Fruit fly (Drosophila melanogaster) whole organism, embryonic: ENCODE data around the gene CG10804.
A peak's percentile ranks its signal among the peaks of the same experiment; 100 is the strongest.

Source experiments
- Abd-B ChIP-seq: fragments of 200-800 bp; sonication (Bioruptor generic); optimal IDR thresholded peaks from 2 replicates; lab custom pipeline; 2018; ENCODE audit warnings: missing biosample characterization, mild to moderate bottlenecking, missing genetic modification characterization, moderate library complexity
- Aef1 ChIP-seq: fragments of 200-800 bp; sonication (Bioruptor generic); IDR thresholded peaks from 3 replicates; pipeline ENCODE4 v1.3.6; 2022; ENCODE audit warnings: missing biosample characterization, missing genetic modification characterization
- CG10209 ChIP-seq: fragments of 200-800 bp; sonication (Bioruptor generic); optimal IDR thresholded peaks from 3 replicates; lab custom pipeline; 2017; ENCODE audit warnings: missing biosample characterization, mild to moderate bottlenecking, missing genetic modification characterization, missing genetic modification reagents
- CG10979 ChIP-seq: fragments of 200-800 bp; sonication (Bioruptor generic); optimal IDR thresholded peaks from 2 replicates; lab custom pipeline; 2018; ENCODE audit warnings: missing biosample characterization, mild to moderate bottlenecking, missing genetic modification characterization, moderate library complexity
- CG11504 ChIP-seq: fragments of 200-800 bp; sonication (Bioruptor generic); optimal IDR thresholded peaks from 3 replicates; lab custom pipeline; 2019; ENCODE audit warnings: missing biosample characterization, mild to moderate bottlenecking, missing genetic modification characterization, moderate library complexity
- CG11695 ChIP-seq: fragments of 200-800 bp; sonication (Bioruptor generic); IDR thresholded peaks from 3 replicates; pipeline ENCODE4 v1.3.6; 2022; ENCODE audit warnings: missing biosample characterization, missing genetic modification characterization
- CG12155 ChIP-seq: fragments of 200-800 bp; sonication (Bioruptor generic); optimal IDR thresholded peaks from 3 replicates; lab custom pipeline; 2016; ENCODE audit warnings: missing biosample characterization, missing genetic modification characterization
- CG12391 ChIP-seq: fragments of 200-800 bp; sonication (Bioruptor generic); optimal IDR thresholded peaks from 3 replicates; lab custom pipeline; 2018; ENCODE audit warnings: missing biosample characterization, mild to moderate bottlenecking, missing genetic modification characterization, moderate library complexity
- CG13296 ChIP-seq: fragments of 200-800 bp; sonication (Bioruptor generic); optimal IDR thresholded peaks from 3 replicates; lab custom pipeline; 2018; ENCODE audit warnings: missing biosample characterization, mild to moderate bottlenecking, missing genetic modification characterization
- CG14050 ChIP-seq: fragments of 200-800 bp; sonication (Bioruptor generic); IDR thresholded peaks from 3 replicates; pipeline ENCODE4 v1.3.6; 2022; ENCODE audit warnings: missing biosample characterization, missing genetic modification characterization
- CG16863 ChIP-seq: fragments of 200-800 bp; sonication (Bioruptor generic); optimal IDR thresholded peaks from 3 replicates; lab custom pipeline; 2016; ENCODE audit warnings: missing biosample characterization, missing genetic modification characterization
- CG17361 ChIP-seq: fragments of 200-800 bp; sonication (Bioruptor generic); IDR thresholded peaks from 3 replicates; pipeline ENCODE4 v1.3.6; 2022; ENCODE audit warnings: missing biosample characterization, missing genetic modification characterization
- CG18262 ChIP-seq: fragments of 200-800 bp; optimal IDR thresholded peaks from 3 replicates; lab custom pipeline; 2019; ENCODE audit warnings: missing biosample characterization, mild to moderate bottlenecking, missing genetic modification characterization, moderate library complexity
- CG2712 ChIP-seq: fragments of 200-800 bp; optimal IDR thresholded peaks from 3 replicates; lab custom pipeline; 2019; ENCODE audit warnings: missing biosample characterization, mild to moderate bottlenecking, missing genetic modification characterization, moderate library complexity
- CG3407 ChIP-seq: fragments of 200-800 bp; sonication (Bioruptor generic); optimal IDR thresholded peaks from 2 replicates; lab custom pipeline; 2018; ENCODE audit warnings: missing biosample characterization, mild to moderate bottlenecking, missing genetic modification characterization
- CG43689 ChIP-seq: fragments of 200-800 bp; sonication (Bioruptor generic); IDR thresholded peaks from 2 replicates; pipeline ENCODE4 v1.3.6; 2022; ENCODE audit warnings: missing biosample characterization, missing genetic modification characterization
- CG4730 ChIP-seq: fragments of 200-800 bp; sonication (Bioruptor generic); IDR thresholded peaks from 2 replicates; pipeline ENCODE4 v1.3.6; 2022; ENCODE audit warnings: missing biosample characterization, missing genetic modification characterization
- CG6272 ChIP-seq: fragments of 200-800 bp; sonication (Bioruptor generic); IDR thresholded peaks from 2 replicates; pipeline ENCODE4 v1.3.6; 2022; ENCODE audit warnings: missing biosample characterization, missing genetic modification characterization
- D ChIP-seq, 2 experiments: fragments of 200-800 bp in 1 of 2; fragments of >200 bp in 1 of 2; sonication (Bioruptor generic) in 1 of 2; optimal IDR thresholded peaks; 2 replicates in 1 of 2; 3 replicates in 1 of 2; lab custom pipeline; 2017; ENCODE audit warnings: mild to moderate bottlenecking in 1 of 2, missing biosample characterization in 1 of 2, missing genetic modification characterization in 1 of 2, missing genetic modification reagents in 1 of 2
- Dad ChIP-seq: fragments of 200-800 bp; sonication (Bioruptor generic); optimal IDR thresholded peaks from 3 replicates; lab custom pipeline; 2016; ENCODE audit warnings: missing biosample characterization, missing genetic modification characterization
- Elba2 ChIP-seq: fragments of 200-800 bp; sonication (Bioruptor generic); optimal IDR thresholded peaks from 3 replicates; lab custom pipeline; 2016; ENCODE audit warnings: missing biosample characterization, missing genetic modification characterization
- Fer3 ChIP-seq: fragments of 200-800 bp; sonication (Bioruptor generic); optimal IDR thresholded peaks from 2 replicates; lab custom pipeline; 2018; ENCODE audit warnings: missing biosample characterization, mild to moderate bottlenecking, missing genetic modification characterization, moderate library complexity
- HLHmδ ChIP-seq: fragments of 200-800 bp; sonication (Bioruptor generic); optimal IDR thresholded peaks from 2 replicates; lab custom pipeline; 2018; ENCODE audit warnings: missing biosample characterization, mild to moderate bottlenecking, missing genetic modification characterization, moderate library complexity
- Hand ChIP-seq: fragments of 200-800 bp; sonication (Bioruptor generic); optimal IDR thresholded peaks from 2 replicates; lab custom pipeline; 2017; ENCODE audit warnings: mild to moderate bottlenecking, missing biosample characterization, missing genetic modification reagents, missing genetic modification characterization
- Hr51 ChIP-seq, 2 experiments: fragments of 200-800 bp; sonication (Bioruptor generic); optimal IDR thresholded peaks; 2 replicates in 1 of 2; 3 replicates in 1 of 2; lab custom pipeline; 2016 to 2018; ENCODE audit warnings: missing biosample characterization in 2 of 2, missing genetic modification characterization in 2 of 2, mild to moderate bottlenecking in 1 of 2, moderate library complexity in 1 of 2
- Mad ChIP-seq: fragments of 200-800 bp; sonication (Bioruptor generic); optimal IDR thresholded peaks from 2 replicates; lab custom pipeline; 2016; ENCODE audit warnings: missing biosample characterization, missing genetic modification characterization
- Mrtf ChIP-seq: fragments of 200-800 bp; sonication (Bioruptor generic); IDR thresholded peaks from 3 replicates; pipeline ENCODE4 v1.3.6; 2022; ENCODE audit warnings: missing biosample characterization, missing genetic modification characterization
- Sry-β ChIP-seq: fragments of 200-800 bp; sonication (Bioruptor generic); optimal IDR thresholded peaks from 2 replicates; lab custom pipeline; 2018; ENCODE audit warnings: missing biosample characterization, mild to moderate bottlenecking, missing genetic modification characterization, moderate library complexity
- ab ChIP-seq: fragments of 200-800 bp; sonication (Bioruptor generic); optimal IDR thresholded peaks from 2 replicates; lab custom pipeline; 2016; ENCODE audit warnings: missing biosample characterization, missing genetic modification characterization
- ac ChIP-seq: fragments of 200-800 bp; sonication (Bioruptor generic); optimal IDR thresholded peaks from 3 replicates; lab custom pipeline; 2017; ENCODE audit warnings: missing biosample characterization, mild to moderate bottlenecking, missing genetic modification characterization
- ara ChIP-seq: fragments of 200-800 bp; sonication (Bioruptor generic); IDR thresholded peaks from 2 replicates; pipeline ENCODE4 v1.3.6; 2022; ENCODE audit warnings: missing biosample characterization, missing genetic modification characterization
- bcd ChIP-seq: fragments of 200-800 bp; sonication (Bioruptor generic); optimal IDR thresholded peaks from 2 replicates; lab custom pipeline; 2017; ENCODE audit warnings: missing biosample characterization, mild to moderate bottlenecking, missing genetic modification characterization
- dimm ChIP-seq: fragments of 200-800 bp; sonication (Bioruptor generic); IDR thresholded peaks from 2 replicates; pipeline ENCODE4 v1.3.6; 2022; ENCODE audit warnings: missing biosample characterization, missing genetic modification characterization
- dpn ChIP-seq, 2 experiments: fragments of 200-800 bp; sonication (Bioruptor generic); optimal IDR thresholded peaks; 3 replicates each; lab custom pipeline; 2016; ENCODE audit warnings: missing biosample characterization in 2 of 2, missing genetic modification characterization in 2 of 2
- gce ChIP-seq: fragments of 200-800 bp; sonication (Bioruptor generic); IDR thresholded peaks from 3 replicates; pipeline ENCODE4 v1.3.6; 2022; ENCODE audit warnings: missing biosample characterization, missing genetic modification characterization
- gsb ChIP-seq: fragments of 200-800 bp; sonication (Bioruptor generic); IDR thresholded peaks from 2 replicates; pipeline ENCODE4 v1.3.6; 2022; ENCODE audit warnings: missing biosample characterization, missing genetic modification characterization
- gt ChIP-seq: fragments of 200-800 bp; sonication (Bioruptor generic); IDR thresholded peaks from 2 replicates; pipeline ENCODE4 v1.3.6; 2022; ENCODE audit warnings: missing biosample characterization, missing genetic modification characterization
- lov ChIP-seq, 2 experiments: fragments of 200-800 bp in 1 of 2; fragments of >200 bp in 1 of 2; sonication (Bioruptor generic) in 1 of 2; IDR thresholded peaks in 1 of 2; optimal IDR thresholded peaks in 1 of 2; 2 replicates in 1 of 2; 3 replicates in 1 of 2; pipeline versions ENCODE4 v1.3.6 to Lab custom; 2017 to 2022; ENCODE audit warnings: missing biosample characterization in 1 of 2, missing genetic modification characterization in 1 of 2
- sens ChIP-seq: fragments of 200-800 bp; sonication (Bioruptor generic); peaks from one replicate; lab custom pipeline; 2016; ENCODE audit warnings: missing biosample characterization, missing genetic modification characterization
- slp2 ChIP-seq: fragments of 200-800 bp; sonication (Bioruptor generic); optimal IDR thresholded peaks from 2 replicates; lab custom pipeline; 2016; ENCODE audit warnings: missing biosample characterization, missing genetic modification characterization
- so ChIP-seq: fragments of 200-800 bp; sonication (Bioruptor generic); IDR thresholded peaks from 3 replicates; pipeline ENCODE4 v1.3.6; 2022; ENCODE audit warnings: missing biosample characterization, missing genetic modification characterization
- sob ChIP-seq: fragments of 200-800 bp; sonication (Bioruptor generic); IDR thresholded peaks from 2 replicates; pipeline ENCODE4 v1.3.6; 2022; ENCODE audit warnings: missing biosample characterization, missing genetic modification characterization
- stc ChIP-seq: fragments of 200-800 bp; sonication (Bioruptor generic); IDR thresholded peaks from 2 replicates; pipeline ENCODE4 v1.3.6; 2022; ENCODE audit warnings: missing biosample characterization, missing genetic modification characterization
- tap ChIP-seq: fragments of 200-800 bp; optimal IDR thresholded peaks from 3 replicates; lab custom pipeline; 2019; ENCODE audit warnings: missing biosample characterization, mild to moderate bottlenecking, missing genetic modification characterization, moderate library complexity
- tio ChIP-seq: fragments of 200-800 bp; sonication (Bioruptor generic); optimal IDR thresholded peaks from 2 replicates; lab custom pipeline; 2017; ENCODE audit warnings: missing biosample characterization, missing genetic modification characterization, inconsistent platforms
- unpg ChIP-seq: fragments of 200-800 bp; sonication (Bioruptor generic); optimal IDR thresholded peaks from 3 replicates; lab custom pipeline; 2018; ENCODE audit warnings: missing biosample characterization, mild to moderate bottlenecking, missing genetic modification characterization, moderate library complexity
- wor ChIP-seq: fragments of 200-800 bp; sonication (Bioruptor generic); IDR thresholded peaks from 2 replicates; pipeline ENCODE4 v1.3.6; 2022; ENCODE audit warnings: missing biosample characterization, missing genetic modification characterization
- zen ChIP-seq: fragments of 200-800 bp; sonication (Bioruptor generic); optimal IDR thresholded peaks from 3 replicates; lab custom pipeline; 2018; ENCODE audit warnings: missing biosample characterization, mild to moderate bottlenecking, missing genetic modification characterization, moderate library complexity

The CG10804 gene

dm6 chrX:3481034-3481433, 1.1 kb downstream of the CG10804 start (continued):
- TF ChIP-seq Abd-B: no peak

DNA sequence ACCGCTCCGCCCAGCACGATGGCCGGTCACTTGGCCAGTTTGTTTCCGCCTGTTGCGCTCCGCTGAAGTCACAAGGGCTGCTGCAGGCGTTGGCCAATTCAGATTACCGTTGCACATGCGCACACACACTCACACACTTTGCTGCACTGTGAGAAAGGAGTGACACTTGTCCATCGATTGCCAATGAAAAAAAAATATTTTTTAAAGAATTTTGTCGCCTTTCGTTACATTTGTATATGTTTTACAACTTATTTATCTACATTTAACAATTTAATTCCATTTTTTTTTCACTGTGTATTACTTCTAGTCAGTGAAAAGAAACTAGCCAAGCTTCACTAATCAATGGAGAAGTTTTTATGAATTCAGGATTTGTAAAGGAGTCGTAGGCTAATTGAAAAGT, 6.1 kb downstream of the CG10804 start:
- TF ChIP-seq Elba2 (GFP tag; lab: Kevin White, UChicago) (no peak), Hand (GFP tag; lab: Kevin White, UChicago) (no peak), CG10209 (no peak), CG43689 (GFP tag; lab: Robert Waterston, UW) (no peak), D (optimal IDR thresholded peaks at IDR 0.05; lab: Kevin White, UChicago) (no peak), D (GFP tag; optimal IDR thresholded peaks at IDR 0.05; lab: Kevin White, UChicago) (peak; percentile 34), tio (GFP tag; lab: Kevin White, UChicago) (peak; percentile 58), sob (GFP tag; lab: Robert Waterston, UW) (no peak), CG3407 (peak; percentile 0), Mrtf (no peak), CG16863 (peak; percentile 14), zen (tag; lab: Kevin White, UChicago) (peak; percentile 63), CG2712 (tag; lab: Kevin White, UChicago) (peak; percentile 64), dpn (GFP tag; optimal IDR thresholded peaks at IDR 0.05; lab: Kevin White, UChicago) (peak; percentile 22 to 24), gce (GFP tag; lab: Robert Waterston, UW) (no peak), HLHmδ (GFP tag; lab: Kevin White, UChicago) (no peak), dimm (no peak), stc (GFP tag; lab: Robert Waterston, UW) (0 out of 2 replicates have a peak, but pooled peaks have one; percentile 9), slp2 (GFP tag; lab: Kevin White, UChicago) (peak; percentile 9), Mad (GFP tag; lab: Kevin White, UChicago) (no peak), ab (GFP tag; lab: Kevin White, UChicago) (no peak), wor (GFP tag; lab: Robert Waterston, UW) (no peak), Fer3 (tag; lab: Kevin White, UChicago) (peak; percentile 8), CG14050 (GFP tag; lab: Robert Waterston, UW) (peak; percentile 13; the same call in 1 of the 3 replicates), ara (GFP tag; lab: Robert Waterston, UW) (0 out of 2 replicates have a peak, but pooled peaks have one; percentile 15), ac (GFP tag; lab: Kevin White, UChicago) (no peak), Dad (GFP tag; lab: Kevin White, UChicago) (no peak), CG18262 (peak; percentile 51), unpg (GFP tag; lab: Kevin White, UChicago) (peak; percentile 44), Aef1 (GFP tag; lab: Robert Waterston, UW) (peak; percentile 18; the same call in 1 of the 3 replicates), tap (tag; lab: Kevin White, UChicago) (peak; percentile 28), CG11695 (GFP tag; lab: Robert Waterston, UW) (peak; percentile 45; the same call in 1 of the 3 replicates), gt (GFP tag; lab: Robert Waterston, UW) (0 out of 2 replicates have a peak, but pooled peaks have one; percentile 20), bcd (GFP tag; lab: Kevin White, UChicago) (peak; percentile 1), Hr51 (GFP tag; optimal IDR thresholded peaks at IDR 0.05; lab: Kevin White, UChicago) (peak in 1 of 2 experiments; percentile 59), gsb (GFP tag; lab: Robert Waterston, UW) (no peak), CG13296 (GFP tag; lab: Kevin White, UChicago) (no peak), so (GFP tag; lab: Robert Waterston, UW) (0 out of 3 replicates have a peak, but pooled peaks have one; percentile 16), CG12155 (no peak), CG10979 (tag; lab: Kevin White, UChicago) (peak; percentile 61), CG4730 (GFP tag; lab: Robert Waterston, UW) (no peak), CG17361 (GFP tag; lab: Robert Waterston, UW) (peak; percentile 63), Sry-β (no peak), CG11504 (tag; lab: Kevin White, UChicago) (peak; percentile 66), lov (optimal IDR thresholded peaks at IDR 0.05; lab: Kevin White, UChicago) (no peak), lov (GFP tag; IDR thresholded peaks at IDR 0.05; lab: Robert Waterston, UW) (no peak), CG12391 (tag; lab: Kevin White, UChicago) (peak; percentile 52), sens (GFP tag; lab: Kevin White, UChicago) (peak; percentile 90), CG6272 (GFP tag; lab: Robert Waterston, UW) (no peak)
